Worm (Caenorhabditis elegans) whole organism, young adult: ENCODE measurements around the gene pals-24.

Experiments
- ZK185.1 ChIP-seq: sonication (generic microtip); optimal IDR thresholded peaks from 2 replicates; lab custom pipeline; 2016; ENCODE audit warnings: mild to moderate bottlenecking, missing genetic modification characterization, missing compliant biosample characterization; ENCODE audit not compliant: poor library complexity, severe bottlenecking
- ama-1 ChIP-seq, 3 experiments: fragments of 150-350 bp in 1 of 3; sonication (generic microtip) in 2 of 3; optimal IDR thresholded peaks; 2 replicates each; lab custom pipeline; 2014 to 2018; ENCODE audit warnings: missing biosample characterization in 2 of 3, missing genetic modification characterization in 2 of 3, missing genetic modification reagents in 2 of 3
- hmg-20 ChIP-seq: fragments of 200-800 bp; sonication (Bioruptor generic); IDR thresholded peaks from 2 replicates; pipeline ENCODE4 v1.3.6; 2022; ENCODE audit warnings: missing genetic modification reagents, missing genetic modification characterization, missing compliant biosample characterization
- nhr-80 ChIP-seq: sonication (generic microtip); optimal IDR thresholded peaks from 2 replicates; lab custom pipeline; 2016; ENCODE audit warnings: missing genetic modification characterization, missing compliant biosample characterization
- nhr-90 ChIP-seq: sonication (generic microtip); optimal IDR thresholded peaks from 2 replicates; lab custom pipeline; 2016; ENCODE audit warnings: missing genotype, mild to moderate bottlenecking, missing genetic modification characterization, missing compliant biosample characterization
- pha-4 ChIP-seq: fragments of 150-350 bp; sonication (generic microtip); optimal IDR thresholded peaks from 2 replicates; lab custom pipeline; 2014; ENCODE audit warnings: missing biosample characterization, missing genetic modification reagents, missing genetic modification characterization
- rec-8 ChIP-seq, 2 experiments: sonication (generic microtip); optimal IDR thresholded peaks; 2 replicates each; lab custom pipeline; 2016; ENCODE audit warnings: mild to moderate bottlenecking in 2 of 2, missing genetic modification characterization in 2 of 2, missing genetic modification reagents in 2 of 2, missing genotype in 2 of 2, missing biosample characterization in 1 of 2, missing compliant biosample characterization in 1 of 2, moderate library complexity in 1 of 2
- snpc-1.3 ChIP-seq: sonication (generic microtip); optimal IDR thresholded peaks from 2 replicates; lab custom pipeline; 2017; ENCODE audit warnings: missing genetic modification characterization, mild to moderate bottlenecking, missing compliant biosample characterization, antibody characterized with exemption, moderate library complexity, missing genotype, missing genetic modification reagents; ENCODE audit not compliant: insufficient read depth
- unc-62 ChIP-seq: fragments of 150-350 bp; optimal IDR thresholded peaks from 2 replicates; lab custom pipeline; 2014; ENCODE audit warnings: missing biosample characterization, missing genetic modification reagents, missing genetic modification characterization
- ztf-28 ChIP-seq: fragments of 200-800 bp; sonication (Bioruptor generic); IDR thresholded peaks from 2 replicates; pipeline ENCODE4 v1.3.6; 2022; ENCODE audit warnings: missing genetic modification reagents, missing genetic modification characterization, missing compliant biosample characterization

ce11 chrIII:146369-146768 lies 26.1 kb downstream of the pals-24 start, which contains the start of gene fbxb-84:
- TF ChIP-seq nhr-80 (tag; lab: Kevin White, UChicago) (no peak), rec-8 (tag; optimal IDR thresholded peaks at IDR 0.05; lab: Kevin White, UChicago) (no peak), unc-62 (GFP tag; lab: Kevin White, UChicago) (no peak), pha-4 (tag; lab: Kevin White, UChicago) (no peak), snpc-1.3 (tag; lab: Kevin White, UChicago) (no peak), ztf-28 (GFP tag; lab: Robert Waterston, UW) (no peak), nhr-90 (tag; lab: Kevin White, UChicago) (no peak), ama-1 (optimal IDR thresholded peaks at IDR 0.05; lab: Kevin White, UChicago) (no peak), ama-1 (GFP tag; optimal IDR thresholded peaks at IDR 0.05; lab: Kevin White, UChicago) (no peak), ZK185.1 (tag; lab: Kevin White, UChicago) (no peak), hmg-20 (GFP tag; lab: Robert Waterston, UW) (no peak)
